Fruit fly (Drosophila melanogaster): ENCODE measurements around the gene CG32485.

- TF ChIP-seq fd59A (GFP tag; optimal IDR thresholded peaks at IDR 0.05) (no peak), CG11902 (GFP tag; optimal IDR thresholded peaks at IDR 0.05) (no peak), Ets96B (tag; optimal IDR thresholded peaks at IDR 0.05) (no peak), achi (GFP tag; optimal IDR thresholded peaks at IDR 0.05) (no peak), CG7368 (GFP tag; optimal IDR thresholded peaks at IDR 0.05) (no peak), CG11762 (GFP tag; optimal IDR thresholded peaks at IDR 0.05; ENCODE audit: insufficient read depth) (no peak), CG10669 (GFP tag; optimal IDR thresholded peaks at IDR 0.05) (no peak), CG4318 (GFP tag; optimal IDR thresholded peaks at IDR 0.05) (no peak), Blimp-1 (GFP tag; optimal IDR thresholded peaks at IDR 0.05) (no peak), CG32006 (GFP tag; optimal IDR thresholded peaks at IDR 0.05) (no peak), ss (GFP tag; optimal IDR thresholded peaks at IDR 0.05) (no peak), CG11294 (GFP tag; IDR thresholded peaks at IDR 0.05) (no peak), CG9139 (GFP tag; optimal IDR thresholded peaks at IDR 0.05) (no peak), CG6854 (GFP tag; optimal IDR thresholded peaks at IDR 0.05) (no peak)
Measured at dm6 chr3L:3001445-3001844, 48.7 kb upstream of the CG32485 start, which contains the start of gene FMRFaR.

Data from whole organism, prepupa.